Worm (Caenorhabditis elegans) whole organism, L3 larva: ENCODE data around the gene ule-3.

Experiments
- ama-1 ChIP-seq: fragments of 150-350 bp; optimal IDR thresholded peaks from 2 replicates; lab custom pipeline; 2018
- ceh-16 ChIP-seq: sonication (generic microtip); optimal IDR thresholded peaks from 2 replicates; lab custom pipeline; 2017; ENCODE audit warnings: missing biosample characterization, missing genetic modification characterization
- ceh-82 ChIP-seq: fragments of 150-350 bp; optimal IDR thresholded peaks from 2 replicates; lab custom pipeline; 2014; ENCODE audit warnings: missing biosample characterization, missing genetic modification characterization
- ceh-9 ChIP-seq: sonication (generic microtip); optimal IDR thresholded peaks from 2 replicates; lab custom pipeline; 2018; ENCODE audit warnings: missing biosample characterization, missing genetic modification characterization
- daf-12 ChIP-seq: fragments of 150-350 bp; optimal IDR thresholded peaks from 2 replicates; lab custom pipeline; 2014; ENCODE audit warnings: missing biosample characterization, missing genetic modification reagents, missing genetic modification characterization
- egl-27 ChIP-seq: sonication (generic microtip); optimal IDR thresholded peaks from 4 replicates; lab custom pipeline; 2017; ENCODE audit warnings: missing biosample characterization, missing genetic modification reagents, missing genetic modification characterization
- egl-5 ChIP-seq: fragments of 150-350 bp; optimal IDR thresholded peaks from 2 replicates; lab custom pipeline; 2017; ENCODE audit warnings: missing biosample characterization, missing genetic modification reagents, missing genetic modification characterization, inconsistent platforms
- elt-1 ChIP-seq: fragments of 150-350 bp; optimal IDR thresholded peaks from 2 replicates; lab custom pipeline; 2014; ENCODE audit warnings: missing biosample characterization, missing genetic modification characterization
- elt-2 ChIP-seq: sonication (generic microtip); optimal IDR thresholded peaks from 2 replicates; lab custom pipeline; 2016; ENCODE audit warnings: missing genetic modification reagents, mild to moderate bottlenecking, missing genetic modification characterization, missing compliant biosample characterization
- elt-3 ChIP-seq, 3 experiments: fragments of 150-350 bp in 1 of 3; sonication (generic microtip) in 2 of 3; optimal IDR thresholded peaks; 2 replicates in 2 of 3; 4 replicates in 1 of 3; lab custom pipeline; 2014 to 2017; ENCODE audit warnings: missing biosample characterization in 3 of 3, missing genetic modification characterization in 3 of 3
- eor-1 ChIP-seq, 2 experiments: fragments of 150-350 bp; optimal IDR thresholded peaks; 2 replicates each; lab custom pipeline; 2014 to 2018; ENCODE audit warnings: missing biosample characterization in 2 of 2, missing genetic modification characterization in 2 of 2
- fkh-2 ChIP-seq: fragments of 150-350 bp; optimal IDR thresholded peaks from 2 replicates; lab custom pipeline; 2014; ENCODE audit warnings: missing biosample characterization, missing genetic modification reagents, missing genetic modification characterization
- fos-1 ChIP-seq: fragments of 150-350 bp; optimal IDR thresholded peaks from 2 replicates; lab custom pipeline; 2014; ENCODE audit warnings: missing biosample characterization, missing genetic modification characterization
- hmg-11 ChIP-seq: sonication (generic microtip); optimal IDR thresholded peaks from 2 replicates; lab custom pipeline; 2016; ENCODE audit warnings: missing genetic modification characterization, missing compliant biosample characterization
- jun-1 ChIP-seq: fragments of 150-350 bp; optimal IDR thresholded peaks from 2 replicates; lab custom pipeline; 2014; ENCODE audit warnings: missing biosample characterization, missing genetic modification reagents, missing genetic modification characterization
- lin-39 ChIP-seq: fragments of 150-350 bp; optimal IDR thresholded peaks from 2 replicates; lab custom pipeline; 2018; ENCODE audit warnings: missing biosample characterization, missing genetic modification reagents, missing genetic modification characterization
- lsy-12 ChIP-seq: sonication (generic microtip); optimal IDR thresholded peaks from 2 replicates; lab custom pipeline; 2016; ENCODE audit warnings: mild to moderate bottlenecking, missing genetic modification characterization, missing compliant biosample characterization
- mdl-1 ChIP-seq: fragments of 150-350 bp; optimal IDR thresholded peaks from 2 replicates; lab custom pipeline; 2014; ENCODE audit warnings: missing biosample characterization, missing genetic modification characterization
- nfya-1 ChIP-seq: sonication (generic microtip); optimal IDR thresholded peaks from 2 replicates; lab custom pipeline; 2017; ENCODE audit warnings: missing genetic modification characterization, mild to moderate bottlenecking, missing compliant biosample characterization, antibody characterized with exemption, moderate library complexity; ENCODE audit not compliant: insufficient read depth
- nhr-11 ChIP-seq: fragments of 150-350 bp; optimal IDR thresholded peaks from 2 replicates; lab custom pipeline; 2014; ENCODE audit warnings: missing biosample characterization, missing genetic modification characterization
- nhr-12 ChIP-seq: fragments of 150-350 bp; optimal IDR thresholded peaks from 2 replicates; lab custom pipeline; 2014; ENCODE audit warnings: missing biosample characterization, missing genetic modification characterization
- nhr-23 ChIP-seq: fragments of 150-350 bp; optimal IDR thresholded peaks from 2 replicates; lab custom pipeline; 2014; ENCODE audit warnings: missing biosample characterization, missing genetic modification reagents, missing genetic modification characterization
- nhr-25 ChIP-seq: sonication (generic microtip); optimal IDR thresholded peaks from 2 replicates; lab custom pipeline; 2017; ENCODE audit warnings: missing biosample characterization, missing genetic modification characterization
- nhr-28 ChIP-seq: fragments of 150-350 bp; optimal IDR thresholded peaks from 2 replicates; lab custom pipeline; 2014; ENCODE audit warnings: missing biosample characterization, missing genetic modification characterization
- nhr-67 ChIP-seq: fragments of 150-350 bp; optimal IDR thresholded peaks from 2 replicates; lab custom pipeline; 2014; ENCODE audit warnings: missing biosample characterization, missing genetic modification characterization
- nhr-76 ChIP-seq: fragments of 150-350 bp; sonication (generic microtip); optimal IDR thresholded peaks from 5 replicates; lab custom pipeline; 2014; ENCODE audit warnings: missing biosample characterization, missing genetic modification characterization
- nhr-77 ChIP-seq: fragments of 150-350 bp; optimal IDR thresholded peaks from 2 replicates; lab custom pipeline; 2014; ENCODE audit warnings: missing biosample characterization, missing genetic modification characterization
- pha-4 ChIP-seq: fragments of 150-350 bp; optimal IDR thresholded peaks from 2 replicates; lab custom pipeline; 2014; ENCODE audit warnings: missing biosample characterization, missing genetic modification reagents, missing genetic modification characterization
- pqm-1 ChIP-seq: fragments of 150-350 bp; optimal IDR thresholded peaks from 2 replicates; lab custom pipeline; 2017; ENCODE audit warnings: missing biosample characterization, missing genetic modification characterization, inconsistent platforms
- skn-1 ChIP-seq: fragments of 150-350 bp; optimal IDR thresholded peaks from 2 replicates; lab custom pipeline; 2014; ENCODE audit warnings: missing biosample characterization, missing genetic modification characterization
- snpc-4 ChIP-seq: fragments of 150-350 bp; optimal IDR thresholded peaks from 2 replicates; lab custom pipeline; 2014; ENCODE audit warnings: missing biosample characterization, missing genetic modification characterization
- unc-39 ChIP-seq: sonication (generic microtip); optimal IDR thresholded peaks from 4 replicates; lab custom pipeline; 2017; ENCODE audit warnings: missing biosample characterization, missing genetic modification characterization
- unc-62 ChIP-seq: fragments of 150-350 bp; sonication (generic microtip); optimal IDR thresholded peaks from 4 replicates; lab custom pipeline; 2014; ENCODE audit warnings: missing biosample characterization, missing genetic modification reagents, missing genetic modification characterization
- ztf-11 ChIP-seq: fragments of 150-350 bp; optimal IDR thresholded peaks from 2 replicates; lab custom pipeline; 2014; ENCODE audit warnings: missing biosample characterization, missing genetic modification characterization

ule-3 gene

ce11 chrV:10790921-10791320, 2.7 kb upstream of the ule-3 start, which contains the start of gene D1054.9:
Gene D1054.9 (minus strand): TSS chrV:10791057.
- TF ChIP-seq elt-1 (tag; lab: Kevin White, UChicago) (no peak), pha-4 (tag; lab: Kevin White, UChicago) (no peak), elt-2 (no peak), mdl-1 (no peak), egl-27 (tag; lab: Kevin White, UChicago) (no peak), unc-39 (tag; lab: Kevin White, UChicago) (no peak), ztf-11 (tag; lab: Kevin White, UChicago) (no peak)
- TF ChIP-seq, all 47 proteins: peak for 0

- TF ChIP-seq fos-1 (tag; lab: Kevin White, UChicago) (no peak), snpc-4 (tag; lab: Kevin White, UChicago) (no peak)
- TF ChIP-seq, all 47 proteins: peak for 0
Measured at ce11 chrV:10792775-10793174, 823 bp upstream of the ule-3 start, which contains the start of gene D1054.10. Gene D1054.10 (minus strand): TSS chrV:10792875.

DNA sequence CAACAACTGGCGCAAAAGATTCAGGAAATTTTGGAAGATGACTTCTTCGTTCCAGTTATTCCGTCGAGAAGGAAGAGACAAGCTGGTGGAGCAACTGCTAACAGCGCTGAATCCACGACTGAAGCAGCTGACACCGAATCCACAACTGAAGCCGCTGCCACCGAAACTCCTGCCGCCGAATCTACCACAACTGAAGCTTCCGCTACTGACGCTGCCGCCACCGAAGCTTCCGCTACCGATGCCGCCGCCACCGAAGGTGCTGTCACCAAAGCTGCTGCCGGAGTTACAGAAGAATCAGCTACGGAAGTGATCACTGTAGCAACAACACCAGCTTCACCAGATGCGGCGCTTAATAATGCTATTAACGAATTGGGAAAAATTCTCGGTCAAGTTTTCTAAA, 865 bp downstream of the ule-3 start:
- no peak for TF ChIP-seq hmg-11 (tag; lab: Kevin White, UChicago)
- TF ChIP-seq nhr-77 (tag; lab: Kevin White, UChicago), result no peak
- TF ChIP-seq egl-5 (tag; lab: Kevin White, UChicago), result no peak
- no peak for TF ChIP-seq unc-62
- TF ChIP-seq snpc-4 (tag; lab: Kevin White, UChicago), result no peak
- no peak for TF ChIP-seq lin-39 (tag; lab: Kevin White, UChicago)
- TF ChIP-seq pha-4 (tag; lab: Kevin White, UChicago), result no peak
- no peak for TF ChIP-seq elt-2
- TF ChIP-seq lsy-12 (tag; lab: Kevin White, UChicago), result no peak

DNA sequence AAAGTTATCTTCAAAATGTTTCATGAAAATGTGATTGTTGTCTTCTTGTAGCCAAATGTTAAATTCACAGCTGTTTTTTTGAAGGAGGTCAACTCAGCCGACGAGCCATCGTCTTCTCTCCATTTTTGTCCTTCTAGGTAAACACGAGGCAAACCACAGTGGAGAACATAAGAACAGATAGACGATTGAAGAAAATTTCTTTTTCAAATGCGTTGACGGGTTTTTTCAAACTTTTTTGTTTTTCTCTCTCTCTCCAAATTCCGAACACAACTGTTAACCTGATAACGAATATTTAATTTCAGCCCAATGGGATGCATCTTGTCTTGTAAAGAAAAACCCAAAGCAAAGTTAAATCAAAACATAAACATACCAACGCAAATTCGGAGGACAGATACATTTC, 1.9 kb downstream of the ule-3 start, which contains the start of gene D1054.19:
D1054.19 (plus strand) TSS at position 301 of the 400 bp plus-strand sequence.
- TF ChIP-seq unc-62 (no peak), pha-4 (tag; lab: Kevin White, UChicago) (no peak), egl-27 (tag; lab: Kevin White, UChicago) (no peak), eor-1 (tag; optimal IDR thresholded peaks at IDR 0.05; lab: Kevin White, UChicago) (no peak), nhr-12 (tag; lab: Kevin White, UChicago) (no peak), mdl-1 (no peak), ceh-9 (tag; lab: Kevin White, UChicago) (no peak), ceh-82 (tag; lab: Kevin White, UChicago) (no peak), nhr-25 (tag; lab: Kevin White, UChicago) (no peak), elt-3 (tag; optimal IDR thresholded peaks at IDR 0.05; lab: Kevin White, UChicago) (no peak), daf-12 (no peak), ama-1 (lab: Kevin White, UChicago) (no peak)
- TF ChIP-seq, all 47 proteins: peak for 0

DNA sequence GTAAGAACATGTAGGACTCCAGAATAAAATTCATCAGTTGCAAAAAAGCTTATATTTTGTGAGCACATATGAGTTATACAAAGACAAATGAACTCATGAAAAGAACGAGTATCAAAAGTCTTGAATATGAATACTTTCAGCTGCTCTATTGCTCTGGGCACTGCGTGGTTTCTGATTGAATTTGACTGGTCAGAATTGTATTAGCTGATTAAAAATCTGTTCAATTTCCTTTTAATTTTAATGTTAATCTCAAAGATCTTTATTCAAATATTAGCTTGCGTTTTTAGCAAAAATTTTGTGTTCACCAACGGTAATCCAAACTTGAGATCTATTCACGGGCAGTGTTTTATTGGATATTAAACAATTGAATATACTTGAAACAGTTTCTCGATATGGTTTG, 4.5 kb downstream of the ule-3 start, which contains the start of gene srh-184:
srh-184 (minus strand) TSS at position 101 of the 400 bp plus-strand sequence.
- TF ChIP-seq skn-1 (tag; lab: Kevin White, UChicago), result no peak
- no peak for TF ChIP-seq lin-39 (tag; lab: Kevin White, UChicago)

ce11 chrV:10801154-10801553, 7.6 kb downstream of the ule-3 start, which contains the start of gene D1054.18:
Gene D1054.18 (minus strand): TSS chrV:10801198.
- TF ChIP-seq ama-1 (lab: Kevin White, UChicago), result no peak
- TF ChIP-seq fkh-2 (tag; lab: Kevin White, UChicago), result no peak
- no peak for TF ChIP-seq ceh-82 (tag; lab: Kevin White, UChicago)
- peak; percentile 57 for TF ChIP-seq pha-4 (tag; lab: Kevin White, UChicago)
- TF ChIP-seq mdl-1, result no peak
- TF ChIP-seq pqm-1 (tag; lab: Kevin White, UChicago), result peak; percentile 90
- no peak for TF ChIP-seq nfya-1 (tag; lab: Kevin White, UChicago)
- no peak for TF ChIP-seq ceh-16
- TF ChIP-seq daf-12, result no peak
- TF ChIP-seq nhr-11, result no peak
- no peak for TF ChIP-seq nhr-77 (tag; lab: Kevin White, UChicago)
- no peak for TF ChIP-seq lin-39 (tag; lab: Kevin White, UChicago)
- no peak for TF ChIP-seq egl-5 (tag; lab: Kevin White, UChicago)
- TF ChIP-seq nhr-76 (tag; lab: Kevin White, UChicago), result no peak
- no peak for TF ChIP-seq skn-1 (tag; lab: Kevin White, UChicago)
- TF ChIP-seq jun-1 (tag; lab: Kevin White, UChicago), result peak; percentile 32
- TF ChIP-seq ztf-11 (tag; lab: Kevin White, UChicago), result no peak
- no peak for TF ChIP-seq lsy-12 (tag; lab: Kevin White, UChicago)
- no peak for TF ChIP-seq eor-1 (tag; optimal IDR thresholded peaks at IDR 0.05; lab: Kevin White, UChicago)
- no peak for TF ChIP-seq hmg-11 (tag; lab: Kevin White, UChicago)
- no peak for TF ChIP-seq ceh-9 (tag; lab: Kevin White, UChicago)
- no peak for TF ChIP-seq nhr-67 (tag; lab: Kevin White, UChicago)
- TF ChIP-seq fos-1 (tag; lab: Kevin White, UChicago), result no peak
- TF ChIP-seq elt-2, result peak; percentile 97
- no peak for TF ChIP-seq nhr-12 (tag; lab: Kevin White, UChicago)
- TF ChIP-seq unc-39 (tag; lab: Kevin White, UChicago), result no peak
- no peak for TF ChIP-seq egl-27 (tag; lab: Kevin White, UChicago)
- TF ChIP-seq unc-62, result no peak
- TF ChIP-seq nhr-23 (tag; lab: Kevin White, UChicago), result no peak
- TF ChIP-seq nhr-28, result no peak
